ENCODE assay signal across 1 fruit fly cellular context in genomic region chr3R:29841293-29841791, dm6.
TF ChIP-seq lines count a peak whose summit lies in the region.

TSS of gene Cad99C (plus strand) at chr3R:29841657.

TF ChIP-seq in whole organism, embryonic, 481 proteins besides CTCF, POLR2A, EP300 and RAD21 (continued from another document):
- TF ChIP-seq zf30C (GFP tag; optimal IDR thresholded peaks at IDR 0.05; lab: Kevin White, UChicago) (peak; percentile 74), CG13287 (GFP tag; IDR thresholded peaks at IDR 0.05; lab: Robert Waterston, UW; ENCODE audit: partially characterized antibody) (peak; percentile 21; the same call in 1 of the 2 replicates), sens (GFP tag; lab: Kevin White, UChicago) (peak; percentile 72), dan (GFP tag; IDR thresholded peaks at IDR 0.05; lab: Robert Waterston, UW) (no peak), caup (GFP tag; optimal IDR thresholded peaks at IDR 0.05; lab: Kevin White, UChicago; ENCODE audit: severe bottlenecking) (peak; percentile 27), CG17829 (tag; optimal IDR thresholded peaks at IDR 0.05; lab: Kevin White, UChicago) (peak; percentile 14), D19B (GFP tag; optimal IDR thresholded peaks at IDR 0.05; lab: Kevin White, UChicago) (no peak), nom (GFP tag; optimal IDR thresholded peaks at IDR 0.05; lab: Kevin White, UChicago) (peak; percentile 50), MBD-R2 (GFP tag; IDR thresholded peaks at IDR 0.05; lab: Robert Waterston, UW) (peak; percentile 22; the same call in 1 of the 2 replicates), Vsx1 (GFP tag; optimal IDR thresholded peaks at IDR 0.05; lab: Kevin White, UChicago) (peak; percentile 51), CG4360 (GFP tag; IDR thresholded peaks at IDR 0.05; lab: Robert Waterston, UW) (no peak), bowl (GFP tag; IDR thresholded peaks at IDR 0.05; lab: Robert Waterston, UW) (0 out of 2 replicates have a peak, but pooled peaks have one; percentile 8), chn (GFP tag; optimal IDR thresholded peaks at IDR 0.05; lab: Kevin White, UChicago) (peak; percentile 31), corto (GFP tag; optimal IDR thresholded peaks at IDR 0.05; lab: Kevin White, UChicago) (no peak), CG12155 (GFP tag; optimal IDR thresholded peaks at IDR 0.05; lab: Kevin White, UChicago) (peak; percentile 24), sna (GFP tag; IDR thresholded peaks at IDR 0.05; lab: Robert Waterston, UW; ENCODE audit: partially characterized antibody) (0 out of 2 replicates have a peak, but pooled peaks have one; percentile 43), stwl (tag; optimal IDR thresholded peaks at IDR 0.05; lab: Kevin White, UChicago) (no peak), z (GFP tag; IDR thresholded peaks at IDR 0.05; lab: Robert Waterston, UW) (peak; percentile 49; the same call in 1 of the 3 replicates), Tbp (GFP tag; optimal IDR thresholded peaks at IDR 0.05; lab: Kevin White, UChicago) (no peak), row (GFP tag; IDR thresholded peaks at IDR 0.05; lab: Robert Waterston, UW) (0 out of 3 replicates have a peak, but pooled peaks have one; percentile 8), sr (GFP tag; IDR thresholded peaks at IDR 0.05; lab: Robert Waterston, UW) (peak; percentile 71; the same call in 2 of the 3 replicates), chinmo (GFP tag; IDR thresholded peaks at IDR 0.05; lab: Robert Waterston, UW; ENCODE audit: partially characterized antibody) (peak; percentile 98), NFAT (GFP tag; IDR thresholded peaks at IDR 0.05; lab: Robert Waterston, UW) (no peak), fd96Cb (tag; optimal IDR thresholded peaks at IDR 0.05; lab: Kevin White, UChicago) (no peak), CG14667 (GFP tag; IDR thresholded peaks at IDR 0.05; lab: Robert Waterston, UW) (no peak), CG4617 (GFP tag; optimal IDR thresholded peaks at IDR 0.05; lab: Kevin White, UChicago; ENCODE audit: borderline replicate concordance) (no peak), Adf1 (GFP tag; IDR thresholded peaks at IDR 0.05; lab: Robert Waterston, UW) (peak; percentile 36; the same call in 1 of the 2 replicates), CG3838 (GFP tag; optimal IDR thresholded peaks at IDR 0.05; lab: Kevin White, UChicago) (no peak), Jarid2 (GFP tag; optimal IDR thresholded peaks at IDR 0.05; lab: Kevin White, UChicago) (peak; percentile 90), esg (GFP tag; conservative IDR thresholded peaks at IDR 0.05; lab: Robert Waterston, UW) (peak; percentile 38; the same call in 1 of the 2 replicates), pros (GFP tag; optimal IDR thresholded peaks at IDR 0.05; lab: Kevin White, UChicago) (peak; percentile 62), Spps (tag; optimal IDR thresholded peaks at IDR 0.05; lab: Kevin White, UChicago) (no peak), tgo (GFP tag; IDR thresholded peaks at IDR 0.05; lab: Robert Waterston, UW) (no peak), sd (tag; optimal IDR thresholded peaks at IDR 0.05; lab: Kevin White, UChicago) (peak; percentile 61), Dbx (GFP tag; IDR thresholded peaks at IDR 0.05; lab: Robert Waterston, UW) (no peak)
